Fruit fly (Drosophila melanogaster) whole organism, wandering third instar larva: ENCODE results near the gene CG7011.

Experiments
- Abd-B ChIP-seq: fragments of >200 bp; optimal IDR thresholded peaks from 2 replicates; lab custom pipeline; 2017; ENCODE audit warnings: missing biosample characterization, missing genetic modification characterization
- CG32264 ChIP-seq: fragments of 200-800 bp; sonication (Bioruptor generic); optimal IDR thresholded peaks from 2 replicates; lab custom pipeline; 2016; ENCODE audit warnings: missing biosample characterization, missing genetic modification characterization
- CG9705 ChIP-seq: fragments of 200-800 bp; sonication (Bioruptor generic); optimal IDR thresholded peaks from 2 replicates; lab custom pipeline; 2018; ENCODE audit warnings: missing biosample characterization, mild to moderate bottlenecking, missing genetic modification characterization
- Dfd ChIP-seq: fragments of >200 bp; optimal IDR thresholded peaks from 2 replicates; lab custom pipeline; 2017; ENCODE audit warnings: missing biosample characterization, missing genetic modification characterization
- Dif ChIP-seq: fragments of 200-275, 200-300 bp; sonication (Bioruptor generic); optimal IDR thresholded peaks from 2 replicates; lab custom pipeline; 2018; ENCODE audit warnings: missing biosample characterization, missing genetic modification characterization; ENCODE audit not compliant: partially characterized antibody
- GATAd ChIP-seq: sonication (Bioruptor generic); optimal IDR thresholded peaks from 2 replicates; lab custom pipeline; 2016; ENCODE audit warnings: missing biosample characterization, missing genetic modification characterization
- HLH106 ChIP-seq: fragments of 200-800 bp; optimal IDR thresholded peaks from 3 replicates; lab custom pipeline; 2019; ENCODE audit warnings: missing biosample characterization, mild to moderate bottlenecking, missing genetic modification characterization, moderate library complexity
- Hnf4 ChIP-seq: fragments of 200-800 bp; sonication (Bioruptor generic); optimal IDR thresholded peaks from 2 replicates; lab custom pipeline; 2016; ENCODE audit warnings: missing biosample characterization, mild to moderate bottlenecking, missing genetic modification characterization
- Hr78 ChIP-seq: fragments of >200 bp; optimal IDR thresholded peaks from 2 replicates; lab custom pipeline; 2017; ENCODE audit warnings: missing biosample characterization, missing genetic modification characterization
- Hr83 ChIP-seq: fragments of 200-300 bp; sonication (Bioruptor generic); optimal IDR thresholded peaks from 2 replicates; lab custom pipeline; 2016; ENCODE audit warnings: missing biosample characterization, mild to moderate bottlenecking, missing genetic modification characterization, moderate library complexity; ENCODE audit not compliant: poor library complexity, severe bottlenecking
- Jra ChIP-seq: sonication (Bioruptor generic); optimal IDR thresholded peaks from 2 replicates; lab custom pipeline; 2016; ENCODE audit warnings: missing biosample characterization, missing genetic modification characterization
- Mio ChIP-seq: sonication (Bioruptor generic); optimal IDR thresholded peaks from 2 replicates; lab custom pipeline; 2016; ENCODE audit warnings: missing biosample characterization, missing genetic modification characterization
- N ChIP-seq: fragments of >200 bp; optimal IDR thresholded peaks from 2 replicates; lab custom pipeline; 2018; ENCODE audit warnings: missing biosample characterization, missing external identifiers, missing genetic modification characterization
- OdsH ChIP-seq: fragments of 200-800 bp; sonication (Bioruptor generic); optimal IDR thresholded peaks from 2 replicates; lab custom pipeline; 2016; ENCODE audit warnings: missing biosample characterization, mild to moderate bottlenecking, missing genetic modification characterization
- Rel ChIP-seq, 2 experiments: fragments of 200-800 bp; sonication (Bioruptor generic) in 1 of 2; optimal IDR thresholded peaks; 2 replicates in 1 of 2; 3 replicates in 1 of 2; lab custom pipeline; 2016 to 2019; ENCODE audit warnings: mild to moderate bottlenecking in 2 of 2, missing biosample characterization in 2 of 2, missing genetic modification characterization in 2 of 2, moderate library complexity in 1 of 2
- Sp1 ChIP-seq: fragments of 200-800 bp; sonication (Bioruptor generic); optimal IDR thresholded peaks from 3 replicates; lab custom pipeline; 2019; ENCODE audit warnings: missing biosample characterization, mild to moderate bottlenecking, missing genetic modification characterization, moderate library complexity
- Vsx2 ChIP-seq: fragments of 200-300, 225-300 bp; sonication (Bioruptor generic); optimal IDR thresholded peaks from 2 replicates; lab custom pipeline; 2018; ENCODE audit warnings: missing biosample characterization, missing genetic modification characterization; ENCODE audit not compliant: partially characterized antibody
- br ChIP-seq: fragments of 200-800 bp; sonication (Bioruptor generic); optimal IDR thresholded peaks from 2 replicates; lab custom pipeline; 2016; ENCODE audit warnings: missing biosample characterization, missing genetic modification characterization
- brk ChIP-seq: fragments of 200-800 bp; sonication (Bioruptor generic); optimal IDR thresholded peaks from 2 replicates; lab custom pipeline; 2016; ENCODE audit warnings: missing biosample characterization, mild to moderate bottlenecking, missing genetic modification characterization
- dl ChIP-seq, 2 experiments: fragments of 175-275, 200-275 bp in 1 of 2; fragments of 200-275 bp in 1 of 2; sonication (Bioruptor generic); optimal IDR thresholded peaks; lab custom pipeline; 2018; ENCODE audit warnings: mild to moderate bottlenecking in 2 of 2, missing biosample characterization in 2 of 2, missing genetic modification characterization in 2 of 2, moderate library complexity in 2 of 2; ENCODE audit not compliant: partially characterized antibody in 2 of 2, insufficient read depth in 1 of 2
- dmrt93B ChIP-seq: fragments of 200-800 bp; sonication (Bioruptor generic); optimal IDR thresholded peaks from 2 replicates; lab custom pipeline; 2018; ENCODE audit warnings: missing biosample characterization, mild to moderate bottlenecking, missing genetic modification characterization
- dsf ChIP-seq: sonication (Bioruptor generic); optimal IDR thresholded peaks from 2 replicates; lab custom pipeline; 2016; ENCODE audit warnings: missing biosample characterization, missing genetic modification characterization, borderline replicate concordance
- ey ChIP-seq: fragments of 200-800 bp; sonication (Bioruptor generic); optimal IDR thresholded peaks from 2 replicates; lab custom pipeline; 2016; ENCODE audit warnings: missing biosample characterization, missing genetic modification characterization
- foxo ChIP-seq, 2 experiments: fragments of 200-800 bp; sonication (Bioruptor generic); optimal IDR thresholded peaks; 2 replicates in 1 of 2; 3 replicates in 1 of 2; lab custom pipeline; 2016 to 2017; ENCODE audit warnings: missing biosample characterization in 2 of 2, missing genetic modification characterization in 2 of 2
- fru ChIP-seq: fragments of 200-800 bp; sonication (Bioruptor generic); optimal IDR thresholded peaks from 3 replicates; lab custom pipeline; 2016; ENCODE audit warnings: missing biosample characterization, mild to moderate bottlenecking, missing genetic modification characterization
- h ChIP-seq: fragments of 200-800 bp; sonication (Bioruptor generic); optimal IDR thresholded peaks from 3 replicates; lab custom pipeline; 2016; ENCODE audit warnings: missing biosample characterization, mild to moderate bottlenecking, missing genetic modification characterization
- jim ChIP-seq: fragments of 175-275, 200-325 bp; sonication (Bioruptor generic); optimal IDR thresholded peaks from 2 replicates; lab custom pipeline; 2016; ENCODE audit warnings: missing biosample characterization, mild to moderate bottlenecking, missing genetic modification characterization
- lola ChIP-seq: fragments of >200 bp; optimal IDR thresholded peaks from 2 replicates; lab custom pipeline; 2017; ENCODE audit warnings: missing biosample characterization, missing genetic modification characterization
- pan ChIP-seq: fragments of >200 bp; optimal IDR thresholded peaks from 2 replicates; lab custom pipeline; 2017
- psq ChIP-seq: fragments of 200-800 bp; sonication (Bioruptor generic); optimal IDR thresholded peaks from 3 replicates; lab custom pipeline; 2017; ENCODE audit warnings: missing biosample characterization, mild to moderate bottlenecking, missing genetic modification characterization, moderate library complexity
- rgr ChIP-seq: fragments of 200-800 bp; sonication (Bioruptor generic); optimal IDR thresholded peaks from 3 replicates; lab custom pipeline; 2016; ENCODE audit warnings: missing biosample characterization, mild to moderate bottlenecking, missing genetic modification characterization
- sage ChIP-seq: fragments of 200-800 bp; sonication (Bioruptor generic); optimal IDR thresholded peaks from 2 replicates; lab custom pipeline; 2016; ENCODE audit warnings: missing biosample characterization, mild to moderate bottlenecking, missing genetic modification characterization
- tai ChIP-seq: sonication (Bioruptor generic); optimal IDR thresholded peaks from 2 replicates; lab custom pipeline; 2016; ENCODE audit warnings: missing biosample characterization, missing genetic modification characterization
- usp ChIP-seq: fragments of >200 bp; optimal IDR thresholded peaks from 2 replicates; lab custom pipeline; 2017; ENCODE audit warnings: missing biosample characterization, missing genetic modification characterization
- woc ChIP-seq: sonication (Bioruptor generic); optimal IDR thresholded peaks from 2 replicates; lab custom pipeline; 2016; ENCODE audit warnings: missing biosample characterization, mild to moderate bottlenecking, missing genetic modification characterization

CG7011 gene

dm6 chr3L:15208695-15209450, 45.4 kb upstream of the CG7011 start:
- TF ChIP-seq OdsH (GFP tag; lab: Kevin White, UChicago) (peak; percentile 42), Hr78 (GFP tag; lab: Kevin White, UChicago) (no peak), Rel (GFP tag; optimal IDR thresholded peaks at IDR 0.05; lab: Kevin White, UChicago) (no peak), Rel (tag; optimal IDR thresholded peaks at IDR 0.05; lab: Kevin White, UChicago) (no peak), Abd-B (GFP tag; lab: Kevin White, UChicago) (no peak), Jra (GFP tag; lab: Kevin White, UChicago) (no peak), dl (GFP tag; optimal IDR thresholded peaks at IDR 0.05; lab: Kevin White, UChicago; ENCODE audit: insufficient read depth in 1 of 2, partially characterized antibody in 2 of 2) (no peak), Dif (GFP tag; lab: Kevin White, UChicago) (no peak), usp (GFP tag; lab: Kevin White, UChicago) (no peak), ey (GFP tag; lab: Kevin White, UChicago) (no peak), HLH106 (tag; lab: Kevin White, UChicago) (peak; percentile 65), dsf (no peak), Hr83 (GFP tag; lab: Kevin White, UChicago) (no peak), Mio (GFP tag; lab: Kevin White, UChicago) (no peak), CG9705 (peak; percentile 9), pan (lab: Kevin White, UChicago) (no peak), brk (no peak), CG32264 (no peak), sage (GFP tag; lab: Kevin White, UChicago) (peak; percentile 52), woc (GFP tag; lab: Kevin White, UChicago) (no peak), psq (GFP tag; lab: Kevin White, UChicago) (peak; percentile 53), foxo (GFP tag; optimal IDR thresholded peaks at IDR 0.05; lab: Kevin White, UChicago) (peak in 1 of 2 experiments; percentile 55), Hnf4 (no peak), Sp1 (GFP tag; lab: Kevin White, UChicago) (peak; percentile 71), lola (GFP tag; lab: Kevin White, UChicago) (no peak), Dfd (GFP tag; lab: Kevin White, UChicago) (no peak), br (GFP tag; lab: Kevin White, UChicago) (no peak), Vsx2 (GFP tag; lab: Kevin White, UChicago) (no peak), dmrt93B (peak; percentile 60), h (GFP tag; lab: Kevin White, UChicago) (no peak), jim (no peak), N (no peak), fru (GFP tag; lab: Kevin White, UChicago) (peak; percentile 36), GATAd (GFP tag; lab: Kevin White, UChicago) (no peak), tai (no peak)

dm6 chr3L:15207544-15207943, 44.1 kb upstream of the CG7011 start, which contains the start of gene Prx1:
TSS of gene Prx1 (plus strand) at chr3L:15207844.
- no peak for TF ChIP-seq br (GFP tag; lab: Kevin White, UChicago)
- no peak for TF ChIP-seq Abd-B (GFP tag; lab: Kevin White, UChicago)
- no peak for TF ChIP-seq CG32264
- no peak for TF ChIP-seq fru (GFP tag; lab: Kevin White, UChicago)
- TF ChIP-seq dmrt93B, result no peak
- no peak for TF ChIP-seq OdsH (GFP tag; lab: Kevin White, UChicago)
- TF ChIP-seq N, result no peak
- no peak for TF ChIP-seq sage (GFP tag; lab: Kevin White, UChicago)
- TF ChIP-seq Hnf4, result no peak
- TF ChIP-seq Mio (GFP tag; lab: Kevin White, UChicago), result no peak
- no peak for TF ChIP-seq dsf
- no peak for TF ChIP-seq rgr (GFP tag; lab: Kevin White, UChicago)
- no peak for TF ChIP-seq Hr83 (GFP tag; lab: Kevin White, UChicago)
- TF ChIP-seq Dif (GFP tag; lab: Kevin White, UChicago), result no peak
- no peak for TF ChIP-seq Dfd (GFP tag; lab: Kevin White, UChicago)
- no peak for TF ChIP-seq psq (GFP tag; lab: Kevin White, UChicago)
- TF ChIP-seq jim, result no peak
- no peak for TF ChIP-seq dl (GFP tag; optimal IDR thresholded peaks at IDR 0.05; lab: Kevin White, UChicago; ENCODE audit: insufficient read depth in 1 of 2, partially characterized antibody in 2 of 2)
- no peak for TF ChIP-seq HLH106 (tag; lab: Kevin White, UChicago)
